Worm (Caenorhabditis elegans) whole organism, young adult: ENCODE results near the gene spe-42.

Experiments
- F39B2.1 ChIP-seq: fragments of 200-800 bp; sonication (Bioruptor generic); IDR thresholded peaks from 2 replicates; pipeline ENCODE4 v1.3.6; 2022; ENCODE audit warnings: missing genetic modification reagents, missing genetic modification characterization, missing compliant biosample characterization
- F57A8.1 ChIP-seq: fragments of 200-800 bp; sonication (Bioruptor generic); optimal IDR thresholded peaks from 2 replicates; lab custom pipeline; 2018; ENCODE audit warnings: mild to moderate bottlenecking, missing genetic modification characterization, moderate library complexity, missing compliant biosample characterization
- K11D2.4 ChIP-seq: fragments of 200-800 bp; sonication (Bioruptor generic); IDR thresholded peaks from 2 replicates; pipeline ENCODE4 v1.3.6; 2022; ENCODE audit warnings: missing genetic modification reagents, missing genetic modification characterization, missing compliant biosample characterization
- K12H6.12 ChIP-seq: fragments of 200-800 bp; sonication (Bioruptor generic); optimal IDR thresholded peaks from 2 replicates; lab custom pipeline; 2018; ENCODE audit warnings: mild to moderate bottlenecking, missing genetic modification characterization, missing compliant biosample characterization
- T07F8.4 ChIP-seq: sonication (generic microtip); optimal IDR thresholded peaks from 2 replicates; lab custom pipeline; 2016; ENCODE audit warnings: mild to moderate bottlenecking, missing genetic modification characterization, moderate library complexity, missing compliant biosample characterization
- Y53F4B.3 ChIP-seq: fragments of 200-800 bp; sonication (Bioruptor generic); IDR thresholded peaks from 2 replicates; pipeline ENCODE4 v1.3.6; 2022; ENCODE audit warnings: missing genetic modification reagents, missing genetic modification characterization, missing compliant biosample characterization
- Y67H2A.10 ChIP-seq: fragments of 200-800 bp; sonication (Bioruptor generic); conservative IDR thresholded peaks from 2 replicates; pipeline ENCODE4 v1.3.6; 2022; ENCODE audit warnings: missing genetic modification reagents, missing genetic modification characterization, missing compliant biosample characterization
- Y95B8A.8 ChIP-seq: fragments of 200-800 bp; sonication (Bioruptor generic); IDR thresholded peaks from 2 replicates; pipeline ENCODE4 v1.3.6; 2022; ENCODE audit warnings: missing genetic modification reagents, missing genetic modification characterization, missing compliant biosample characterization
- akir-1 ChIP-seq: fragments of 200-800 bp; sonication (Bioruptor generic); optimal IDR thresholded peaks from 2 replicates; lab custom pipeline; 2018; ENCODE audit warnings: mild to moderate bottlenecking, missing genetic modification characterization, moderate library complexity, missing compliant biosample characterization
- athp-1 ChIP-seq: sonication (generic microtip); optimal IDR thresholded peaks from 2 replicates; lab custom pipeline; 2017; ENCODE audit warnings: mild to moderate bottlenecking, missing genetic modification characterization, missing compliant biosample characterization
- attf-5 ChIP-seq: fragments of 200-800 bp; sonication (Bioruptor generic); optimal IDR thresholded peaks from 2 replicates; lab custom pipeline; 2018; ENCODE audit warnings: mild to moderate bottlenecking, missing genetic modification characterization, missing compliant biosample characterization
- attf-6 ChIP-seq: fragments of 200-800 bp; sonication (Bioruptor generic); IDR thresholded peaks from 2 replicates; pipeline ENCODE4 v1.3.6; 2022; ENCODE audit warnings: missing genetic modification reagents, missing genetic modification characterization, missing compliant biosample characterization
- bed-1 ChIP-seq: fragments of 200-800 bp; sonication (Bioruptor generic); IDR thresholded peaks from 2 replicates; pipeline ENCODE4 v1.3.6; 2022; ENCODE audit warnings: missing genetic modification reagents, missing genetic modification characterization, missing compliant biosample characterization
- bed-2 ChIP-seq: fragments of 200-800 bp; sonication (Bioruptor generic); IDR thresholded peaks from 2 replicates; pipeline ENCODE4 v1.3.6; 2022; ENCODE audit warnings: missing genetic modification reagents, missing genetic modification characterization, missing compliant biosample characterization
- cebp-1 ChIP-seq, 2 experiments: fragments of 200-800 bp in 1 of 2; sonication (Bioruptor generic) in 1 of 2; sonication (generic microtip) in 1 of 2; IDR thresholded peaks in 1 of 2; optimal IDR thresholded peaks in 1 of 2; 2 replicates each; pipeline versions ENCODE4 v1.3.6 to Lab custom; 2017 to 2022; ENCODE audit warnings: missing compliant biosample characterization in 2 of 2, missing genetic modification characterization in 2 of 2, mild to moderate bottlenecking in 1 of 2, missing genetic modification reagents in 1 of 2, moderate library complexity in 1 of 2
- ceh-40 ChIP-seq: fragments of 200-800 bp; sonication (Bioruptor generic); IDR thresholded peaks from 2 replicates; pipeline ENCODE4 v1.3.6; 2022; ENCODE audit warnings: missing genetic modification characterization, missing compliant biosample characterization
- ceh-58 ChIP-seq: fragments of 200-800 bp; sonication (Bioruptor generic); IDR thresholded peaks from 2 replicates; pipeline ENCODE4 v1.3.6; 2022; ENCODE audit warnings: missing genetic modification characterization, missing compliant biosample characterization
- dpl-1 ChIP-seq: fragments of 150-350 bp; optimal IDR thresholded peaks from 2 replicates; lab custom pipeline; 2014; ENCODE audit warnings: missing biosample characterization, missing genetic modification reagents, missing genetic modification characterization
- egl-44 ChIP-seq: fragments of 200-800 bp; sonication (Bioruptor generic); IDR thresholded peaks from 2 replicates; pipeline ENCODE4 v1.3.6; 2022; ENCODE audit warnings: missing genetic modification reagents, missing genetic modification characterization, missing compliant biosample characterization
- ekl-4 ChIP-seq: fragments of 200-800 bp; sonication (Bioruptor generic); IDR thresholded peaks from 2 replicates; pipeline ENCODE4 v1.3.6; 2022; ENCODE audit warnings: missing genetic modification reagents, missing genetic modification characterization, missing compliant biosample characterization
- him-1 ChIP-seq: sonication (generic microtip); optimal IDR thresholded peaks from 2 replicates; lab custom pipeline; 2016; ENCODE audit warnings: missing genotype, missing genetic modification reagents, missing genetic modification characterization, missing compliant biosample characterization
- hlh-12 ChIP-seq: sonication (generic microtip); optimal IDR thresholded peaks from 2 replicates; lab custom pipeline; 2016; ENCODE audit warnings: missing genetic modification characterization, missing compliant biosample characterization
- hsf-1 ChIP-seq: fragments of 200-800 bp; sonication (Bioruptor generic); IDR thresholded peaks from 2 replicates; pipeline ENCODE4 v1.3.6; 2022; ENCODE audit warnings: missing genetic modification reagents, missing genetic modification characterization, missing compliant biosample characterization
- let-526 ChIP-seq: fragments of 200-800 bp; sonication (Bioruptor generic); IDR thresholded peaks from 2 replicates; pipeline ENCODE4 v1.3.6; 2022; ENCODE audit warnings: missing genetic modification reagents, missing genetic modification characterization, missing compliant biosample characterization
- lin-26 ChIP-seq: fragments of 200-800 bp; sonication (Bioruptor generic); IDR thresholded peaks from 2 replicates; pipeline ENCODE4 v1.3.6; 2022; ENCODE audit warnings: missing genetic modification reagents, missing genetic modification characterization, missing compliant biosample characterization
- madf-10 ChIP-seq: sonication (generic microtip); optimal IDR thresholded peaks from 2 replicates; lab custom pipeline; 2016; ENCODE audit warnings: mild to moderate bottlenecking, missing genetic modification characterization, missing compliant biosample characterization
- madf-6 ChIP-seq: fragments of 200-800 bp; sonication (Bioruptor generic); IDR thresholded peaks from 2 replicates; pipeline ENCODE4 v1.3.6; 2022; ENCODE audit warnings: missing genetic modification reagents, missing genetic modification characterization, missing compliant biosample characterization
- mel-28 ChIP-seq: sonication (generic microtip); optimal IDR thresholded peaks from 2 replicates; lab custom pipeline; 2016; ENCODE audit warnings: borderline replicate concordance, mild to moderate bottlenecking, missing genetic modification characterization, missing compliant biosample characterization
- mes-4 ChIP-seq: sonication (generic microtip); optimal IDR thresholded peaks from 2 replicates; lab custom pipeline; 2016; ENCODE audit warnings: missing genotype, missing genetic modification characterization, missing compliant biosample characterization
- nhr-27 ChIP-seq: fragments of 200-800 bp; sonication (Bioruptor generic); optimal IDR thresholded peaks from 2 replicates; lab custom pipeline; 2018; ENCODE audit warnings: mild to moderate bottlenecking, missing genetic modification characterization, moderate library complexity, missing compliant biosample characterization
- nhr-80 ChIP-seq: sonication (generic microtip); optimal IDR thresholded peaks from 2 replicates; lab custom pipeline; 2016; ENCODE audit warnings: missing genetic modification characterization, missing compliant biosample characterization
- pbrm-1 ChIP-seq: fragments of 200-800 bp; sonication (Bioruptor generic); IDR thresholded peaks from 2 replicates; pipeline ENCODE4 v1.3.6; 2022; ENCODE audit warnings: missing genetic modification reagents, missing genetic modification characterization, missing compliant biosample characterization
- rcor-1 ChIP-seq: fragments of 200-800 bp; sonication (Bioruptor generic); IDR thresholded peaks from 2 replicates; pipeline ENCODE4 v1.3.6; 2022; ENCODE audit warnings: missing genetic modification reagents, missing genetic modification characterization, missing compliant biosample characterization
- rec-8 ChIP-seq, 2 experiments: sonication (generic microtip); optimal IDR thresholded peaks; 2 replicates each; lab custom pipeline; 2016; ENCODE audit warnings: mild to moderate bottlenecking in 2 of 2, missing genetic modification characterization in 2 of 2, missing genetic modification reagents in 2 of 2, missing genotype in 2 of 2, missing biosample characterization in 1 of 2, missing compliant biosample characterization in 1 of 2, moderate library complexity in 1 of 2
- repo-1 ChIP-seq: sonication (generic microtip); optimal IDR thresholded peaks from 2 replicates; lab custom pipeline; 2017; ENCODE audit warnings: mild to moderate bottlenecking, missing genetic modification characterization, missing compliant biosample characterization
- sdz-38 ChIP-seq: sonication (generic microtip); optimal IDR thresholded peaks from 2 replicates; lab custom pipeline; 2016; ENCODE audit warnings: missing genotype, missing genetic modification characterization, missing compliant biosample characterization
- sptf-2 ChIP-seq: fragments of 200-800 bp; sonication (Bioruptor generic); optimal IDR thresholded peaks from 2 replicates; lab custom pipeline; 2018; ENCODE audit warnings: mild to moderate bottlenecking, missing genetic modification characterization, missing compliant biosample characterization
- tbp1 ChIP-seq: fragments of 200-800 bp; sonication (Bioruptor generic); optimal IDR thresholded peaks from 2 replicates; lab custom pipeline; 2018; ENCODE audit warnings: mild to moderate bottlenecking, missing genetic modification characterization, missing compliant biosample characterization
- tlf-1 ChIP-seq: fragments of 200-800 bp; sonication (Bioruptor generic); optimal IDR thresholded peaks from 2 replicates; lab custom pipeline; 2018; ENCODE audit warnings: mild to moderate bottlenecking, missing genetic modification characterization, missing compliant biosample characterization
- zim-3 ChIP-seq: sonication (generic microtip); optimal IDR thresholded peaks from 2 replicates; lab custom pipeline; 2017; ENCODE audit warnings: mild to moderate bottlenecking, missing genetic modification characterization, moderate library complexity, missing compliant biosample characterization
- ztf-26 ChIP-seq: sonication (generic microtip); optimal IDR thresholded peaks from 2 replicates; lab custom pipeline; 2017; ENCODE audit warnings: missing genetic modification characterization, missing compliant biosample characterization

spe-42 gene

DNA sequence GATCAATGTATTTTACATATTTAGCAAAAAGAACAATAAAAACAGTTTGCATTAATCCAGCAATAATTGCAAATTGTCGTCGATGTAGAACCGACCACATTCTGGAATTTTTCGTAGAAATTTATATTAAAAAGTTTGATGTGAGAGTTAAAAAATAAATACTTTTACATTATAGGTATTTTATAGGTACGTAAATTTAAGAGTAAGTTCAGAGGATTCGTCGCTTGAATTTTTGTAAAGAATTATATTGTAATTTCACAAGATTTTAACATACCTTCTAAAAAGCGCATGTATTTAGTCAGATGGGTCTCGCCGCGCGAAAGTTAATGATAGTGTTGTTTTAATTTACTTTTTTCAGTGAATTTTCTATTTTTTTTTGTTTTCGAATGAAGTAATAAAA lies 6.7 kb downstream of the spe-42 start, which contains the start of gene rhr-2:
TSS of gene rhr-2 (minus strand) at position 101 of the 400 bp plus-strand sequence.
- no peak for TF ChIP-seq zim-3 (tag; lab: Kevin White, UChicago)
- TF ChIP-seq Y67H2A.10: no peak
- no peak for TF ChIP-seq bed-1 (GFP tag; lab: Robert Waterston, UW)
- no peak for TF ChIP-seq mes-4 (tag; lab: Kevin White, UChicago)
- TF ChIP-seq F39B2.1 (GFP tag; lab: Robert Waterston, UW): no peak
- no peak for TF ChIP-seq attf-5
- TF ChIP-seq dpl-1: no peak
- no peak for TF ChIP-seq bed-2 (GFP tag; lab: Robert Waterston, UW)
- no peak for TF ChIP-seq ztf-26 (tag; lab: Kevin White, UChicago)
- TF ChIP-seq him-1 (tag; lab: Kevin White, UChicago): no peak
- no peak for TF ChIP-seq rcor-1 (GFP tag; lab: Robert Waterston, UW)
- TF ChIP-seq rec-8 (tag; optimal IDR thresholded peaks at IDR 0.05; lab: Kevin White, UChicago): no peak
- no peak for TF ChIP-seq attf-6 (GFP tag; lab: Robert Waterston, UW)
- TF ChIP-seq akir-1 (GFP tag; lab: Kevin White, UChicago): no peak
- TF ChIP-seq let-526 (GFP tag; lab: Robert Waterston, UW): no peak
- TF ChIP-seq ekl-4 (GFP tag; lab: Robert Waterston, UW): no peak

DNA sequence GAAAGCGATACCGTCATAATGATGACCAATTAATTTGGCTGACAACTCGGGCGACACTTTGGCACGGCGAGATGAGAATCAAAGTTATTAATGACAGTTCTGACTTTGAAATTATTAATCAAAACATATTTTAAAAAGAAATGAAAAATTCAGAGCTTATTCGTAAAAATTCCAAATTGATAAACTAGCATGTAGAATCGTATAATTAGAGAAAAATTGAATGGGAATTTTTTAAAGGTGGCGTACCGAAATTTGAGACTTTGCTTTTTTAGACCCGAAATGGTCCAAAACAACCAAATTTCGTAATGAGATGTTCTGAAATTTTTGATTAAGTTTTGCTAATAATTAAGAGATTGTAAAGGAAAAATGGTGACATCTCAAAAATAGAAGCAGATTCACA lies 10.8 kb downstream of the spe-42 start, which contains the start of gene daf-11:
TSS of gene daf-11 (minus strand) at position 101 of the 400 bp plus-strand sequence.
- TF ChIP-seq hsf-1 (GFP tag; lab: Robert Waterston, UW) (no peak), sptf-2 (no peak), ztf-26 (tag; lab: Kevin White, UChicago) (no peak), sdz-38 (no peak), K11D2.4 (GFP tag; lab: Robert Waterston, UW) (no peak)

DNA sequence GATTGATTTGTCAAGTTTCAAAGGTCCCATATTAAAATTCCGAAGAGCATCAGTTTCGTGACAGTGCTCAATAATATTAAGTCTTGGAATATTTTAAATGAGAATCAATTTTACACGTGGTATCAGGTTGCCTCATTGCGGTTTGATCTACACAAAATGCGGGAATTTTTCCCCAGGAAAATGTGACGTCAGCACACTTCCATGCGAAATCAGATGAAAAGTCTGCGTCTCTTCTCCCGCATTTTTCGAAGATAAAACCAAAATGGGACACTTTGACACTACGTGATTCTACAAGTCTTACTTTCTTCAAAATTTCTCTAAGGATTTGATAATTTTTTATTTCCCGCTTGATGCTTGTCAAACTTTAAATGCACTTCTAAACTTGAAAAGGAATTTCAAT lies 13.9 kb downstream of the spe-42 start:
- no peak for TF ChIP-seq bed-2 (GFP tag; lab: Robert Waterston, UW)
- no peak for TF ChIP-seq tbp1 (GFP tag; lab: Kevin White, UChicago)
- TF ChIP-seq pbrm-1 (GFP tag; lab: Robert Waterston, UW): no peak
- TF ChIP-seq madf-10: no peak
- no peak for TF ChIP-seq Y95B8A.8
- TF ChIP-seq nhr-27 (tag; lab: Kevin White, UChicago): no peak
- TF ChIP-seq repo-1 (tag; lab: Kevin White, UChicago): no peak
- TF ChIP-seq mel-28 (tag; lab: Kevin White, UChicago): no peak
- TF ChIP-seq tlf-1 (GFP tag; lab: Kevin White, UChicago): no peak
- no peak for TF ChIP-seq Y67H2A.10
- no peak for TF ChIP-seq madf-6 (GFP tag; lab: Robert Waterston, UW)
- TF ChIP-seq F57A8.1 (GFP tag; lab: Kevin White, UChicago): no peak
- TF ChIP-seq Y53F4B.3 (GFP tag; lab: Robert Waterston, UW): no peak
- no peak for TF ChIP-seq dpl-1
- TF ChIP-seq lin-26 (GFP tag; lab: Robert Waterston, UW): no peak
- no peak for TF ChIP-seq T07F8.4 (tag; lab: Kevin White, UChicago)
- no peak for TF ChIP-seq ceh-58
- no peak for TF ChIP-seq K12H6.12 (tag; lab: Kevin White, UChicago)

DNA sequence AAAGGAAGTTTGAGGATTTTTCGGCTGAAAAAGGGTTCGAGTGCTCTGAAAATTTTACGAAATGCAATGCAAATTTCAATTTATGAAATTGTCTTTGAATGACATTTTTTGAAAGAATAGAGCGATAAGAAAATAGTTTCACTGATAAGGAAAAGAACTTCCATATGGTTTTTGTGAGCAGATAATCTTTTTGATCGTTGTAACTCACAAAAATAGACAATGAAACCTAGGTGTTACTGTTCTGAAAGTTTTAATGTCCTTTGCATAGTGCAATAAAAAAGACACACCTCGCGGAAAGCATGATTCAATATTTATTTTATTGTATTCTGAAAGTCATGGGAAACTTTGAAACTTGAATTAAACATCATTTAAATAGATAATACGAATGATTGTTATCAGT lies 19.9 kb downstream of the spe-42 start:
- TF ChIP-seq ceh-40 (GFP tag; lab: Robert Waterston, UW) (no peak), egl-44 (GFP tag; lab: Robert Waterston, UW) (no peak), athp-1 (no peak), cebp-1 (GFP tag; IDR thresholded peaks at IDR 0.05; lab: Robert Waterston, UW) (no peak), cebp-1 (tag; optimal IDR thresholded peaks at IDR 0.05; lab: Kevin White, UChicago) (no peak), nhr-80 (peak; percentile 59), hlh-12 (tag; lab: Kevin White, UChicago) (no peak)
